Worm (Caenorhabditis elegans): ENCODE measurements around the gene R151.8.

The R151.8 gene

ce11 chrIII:7278491-7278890 lies 48.9 kb upstream of the R151.8 start (continued):
- TF ChIP-seq vab-7 (GFP tag; IDR thresholded peaks at IDR 0.05) (peak; percentile 63), Y5F2A.4 (GFP tag; optimal IDR thresholded peaks at IDR 0.05) (peak; percentile 63), hlh-11 (tag; optimal IDR thresholded peaks at IDR 0.05) (peak; percentile 61), lir-3 (tag; optimal IDR thresholded peaks at IDR 0.05) (peak; percentile 4), Y75B8A.6 (GFP tag; IDR thresholded peaks at IDR 0.05) (no peak; the same call in 1 of the 2 replicates), daf-16 (GFP tag; optimal IDR thresholded peaks at IDR 0.05) (peak; percentile 1 to 86), daf-16 (tag; optimal IDR thresholded peaks at IDR 0.05) (peak; percentile 85), madf-9 (GFP tag; conservative IDR thresholded peaks at IDR 0.05) (peak; percentile 73), unc-39 (tag; optimal IDR thresholded peaks at IDR 0.05) (no peak), D1046.2 (GFP tag; IDR thresholded peaks at IDR 0.05) (peak; percentile 45; the same call in 1 of the 2 replicates), set-16 (GFP tag; IDR thresholded peaks at IDR 0.05) (no peak), zip-2 (tag; optimal IDR thresholded peaks at IDR 0.05) (peak; percentile 89), nhr-102 (tag; optimal IDR thresholded peaks at IDR 0.05) (peak; percentile 83), nhr-28 (tag; optimal IDR thresholded peaks at IDR 0.05) (peak; percentile 37), egl-43 (GFP tag; IDR thresholded peaks at IDR 0.05) (no peak; the same call in 1 of the 2 replicates), nhr-41 (GFP tag; IDR thresholded peaks at IDR 0.05) (peak; percentile 56; the same call in 1 of the 2 replicates), skn-1 (tag; optimal IDR thresholded peaks at IDR 0.05) (no peak), tra-1 (GFP tag; IDR thresholded peaks at IDR 0.05) (peak; percentile 79; the same call in 1 of the 2 replicates), tag-97 (GFP tag; IDR thresholded peaks at IDR 0.05) (no peak), fkh-10 (GFP tag; optimal IDR thresholded peaks at IDR 0.05) (peak; percentile 6), lsy-2 (tag; optimal IDR thresholded peaks at IDR 0.05) (peak in 1 of 2 experiments; percentile 89), lim-7 (GFP tag; IDR thresholded peaks at IDR 0.05) (peak; percentile 62), ceh-28 (tag; optimal IDR thresholded peaks at IDR 0.05) (no peak), mes-2 (tag; optimal IDR thresholded peaks at IDR 0.05; ENCODE audit: poor library complexity, severe bottlenecking) (peak; percentile 59), zfp-2 (tag; optimal IDR thresholded peaks at IDR 0.05) (peak; percentile 14), rbr-2 (tag; optimal IDR thresholded peaks at IDR 0.05) (peak; percentile 66), daf-12 (tag; optimal IDR thresholded peaks at IDR 0.05) (no peak), dpl-1 (GFP tag; optimal IDR thresholded peaks at IDR 0.05) (peak; percentile 76), nhr-48 (tag; optimal IDR thresholded peaks at IDR 0.05) (peak; percentile 59), mxl-2 (GFP tag; conservative IDR thresholded peaks at IDR 0.05) (no peak), dmd-9 (GFP tag; IDR thresholded peaks at IDR 0.05) (peak; percentile 67; the same call in 1 of the 2 replicates), lin-38 (GFP tag; IDR thresholded peaks at IDR 0.05) (peak; percentile 84), hmg-1.1 (GFP tag; IDR thresholded peaks at IDR 0.05) (peak; percentile 75), daf-8 (GFP tag; IDR thresholded peaks at IDR 0.05) (no peak), F44E2.7 (GFP tag; IDR thresholded peaks at IDR 0.05) (no peak), T20F7.1 (GFP tag; optimal IDR thresholded peaks at IDR 0.05) (peak; percentile 87), F10B5.3 (tag; optimal IDR thresholded peaks at IDR 0.05) (no peak), ama-1 (optimal IDR thresholded peaks at IDR 0.05) (no peak), ceh-32 (tag; optimal IDR thresholded peaks at IDR 0.05; ENCODE audit: poor library complexity) (no peak), nhr-42 (GFP tag; IDR thresholded peaks at IDR 0.05) (peak; percentile 81), spr-3 (GFP tag; optimal IDR thresholded peaks at IDR 0.05) (peak; percentile 28), F26F4.8 (GFP tag; conservative IDR thresholded peaks at IDR 0.05) (0 out of 2 replicates have a peak, but pooled peaks have one; percentile 42), dmd-8 (GFP tag; IDR thresholded peaks at IDR 0.05) (no peak), gei-8 (GFP tag; optimal IDR thresholded peaks at IDR 0.05) (peak; percentile 37), madf-5 (GFP tag; IDR thresholded peaks at IDR 0.05) (no peak), aly-2 (tag; optimal IDR thresholded peaks at IDR 0.05) (no peak), Y48G9A.11 (GFP tag; IDR thresholded peaks at IDR 0.05) (no peak), nhr-237 (tag; optimal IDR thresholded peaks at IDR 0.05) (no peak), duxl-1 (tag; optimal IDR thresholded peaks at IDR 0.05; ENCODE audit: poor library complexity) (peak; percentile 72), daf-19 (GFP tag; conservative IDR thresholded peaks at IDR 0.05) (0 out of 2 replicates have a peak, but pooled peaks have one; percentile 48), mep-1 (tag; optimal IDR thresholded peaks at IDR 0.05) (peak; percentile 83), ceh-82 (tag; optimal IDR thresholded peaks at IDR 0.05) (no peak)

All from whole organism, L4 larva.